Worm (Caenorhabditis elegans) whole organism, L3 larva: ENCODE measurements around the gene nas-22.

Experiments
- ZK546.5 ChIP-seq: sonication (generic microtip); optimal IDR thresholded peaks from 2 replicates; lab custom pipeline; 2017; ENCODE audit warnings: missing biosample characterization, missing genetic modification characterization
- aly-2 ChIP-seq: fragments of 150-350 bp; optimal IDR thresholded peaks from 2 replicates; lab custom pipeline; 2014; ENCODE audit warnings: missing biosample characterization, missing genetic modification characterization
- ama-1 ChIP-seq: fragments of 150-350 bp; optimal IDR thresholded peaks from 2 replicates; lab custom pipeline; 2018
- ceh-9 ChIP-seq: sonication (generic microtip); optimal IDR thresholded peaks from 2 replicates; lab custom pipeline; 2018; ENCODE audit warnings: missing biosample characterization, missing genetic modification characterization
- jun-1 ChIP-seq: fragments of 150-350 bp; optimal IDR thresholded peaks from 2 replicates; lab custom pipeline; 2014; ENCODE audit warnings: missing biosample characterization, missing genetic modification reagents, missing genetic modification characterization
- nhr-237 ChIP-seq: fragments of 150-350 bp; optimal IDR thresholded peaks from 2 replicates; lab custom pipeline; 2014; ENCODE audit warnings: missing biosample characterization, missing genetic modification characterization
- nhr-28 ChIP-seq: fragments of 150-350 bp; optimal IDR thresholded peaks from 2 replicates; lab custom pipeline; 2014; ENCODE audit warnings: missing biosample characterization, missing genetic modification characterization
- nhr-43 ChIP-seq: sonication (generic microtip); optimal IDR thresholded peaks from 2 replicates; lab custom pipeline; 2016; ENCODE audit warnings: mild to moderate bottlenecking, missing genetic modification characterization, missing compliant biosample characterization; ENCODE audit not compliant: poor library complexity, severe bottlenecking
- pha-4 ChIP-seq: fragments of 150-350 bp; optimal IDR thresholded peaks from 2 replicates; lab custom pipeline; 2014; ENCODE audit warnings: missing biosample characterization, missing genetic modification reagents, missing genetic modification characterization
- pqm-1 ChIP-seq: fragments of 150-350 bp; optimal IDR thresholded peaks from 2 replicates; lab custom pipeline; 2017; ENCODE audit warnings: missing biosample characterization, missing genetic modification characterization, inconsistent platforms
- snpc-4 ChIP-seq: fragments of 150-350 bp; optimal IDR thresholded peaks from 2 replicates; lab custom pipeline; 2014; ENCODE audit warnings: missing biosample characterization, missing genetic modification characterization
- tbx-2 ChIP-seq: sonication (generic microtip); optimal IDR thresholded peaks from 2 replicates; lab custom pipeline; 2016; ENCODE audit warnings: mild to moderate bottlenecking, missing genetic modification characterization, missing compliant biosample characterization
- ztf-4 ChIP-seq: fragments of 150-350 bp; optimal IDR thresholded peaks from 2 replicates; lab custom pipeline; 2014; ENCODE audit warnings: missing biosample characterization, missing genetic modification characterization

- TF ChIP-seq snpc-4 (tag; lab: Kevin White, UChicago) (no peak), aly-2 (tag; lab: Kevin White, UChicago) (no peak), nhr-237 (no peak), pha-4 (tag; lab: Kevin White, UChicago) (no peak), ztf-4 (tag; lab: Kevin White, UChicago) (no peak), nhr-43 (tag; lab: Kevin White, UChicago) (no peak), tbx-2 (no peak), ceh-9 (tag; lab: Kevin White, UChicago) (no peak), ZK546.5 (no peak), nhr-28 (tag; lab: Kevin White, UChicago) (no peak), pqm-1 (tag; lab: Kevin White, UChicago) (peak; percentile 86), jun-1 (tag; lab: Kevin White, UChicago) (peak; percentile 37), ama-1 (lab: Kevin White, UChicago) (no peak)
Measured at ce11 chrV:11470210-11470713, 4.2 kb upstream of the nas-22 start, which contains the start of gene aat-6.
